Worm (Caenorhabditis elegans) whole organism, L2 larva: Measurements from ENCODE around the gene ncs-1.

Experiments used
- C34F6.9 ChIP-seq: fragments of 150-350 bp; optimal IDR thresholded peaks from 2 replicates; lab custom pipeline; 2014; ENCODE audit warnings: missing biosample characterization, missing genetic modification characterization
- F13H6.1 ChIP-seq: sonication (generic microtip); optimal IDR thresholded peaks from 2 replicates; lab custom pipeline; 2016; ENCODE audit warnings: missing genetic modification characterization, missing compliant biosample characterization
- R02D3.7 ChIP-seq: fragments of 150-350 bp; optimal IDR thresholded peaks from 2 replicates; lab custom pipeline; 2014; ENCODE audit warnings: missing biosample characterization, missing genetic modification characterization
- ZK546.5 ChIP-seq: sonication (generic microtip); optimal IDR thresholded peaks from 2 replicates; lab custom pipeline; 2017; ENCODE audit warnings: missing biosample characterization, missing genetic modification characterization
- alr-1 ChIP-seq: fragments of 150-350 bp; optimal IDR thresholded peaks from 2 replicates; lab custom pipeline; 2014; ENCODE audit warnings: missing biosample characterization, missing genetic modification characterization
- ama-1 ChIP-seq: fragments of 150-350 bp; optimal IDR thresholded peaks from 2 replicates; lab custom pipeline; 2018; ENCODE audit warnings: inconsistent platforms
- blmp-1 ChIP-seq: sonication (generic microtip); optimal IDR thresholded peaks from 2 replicates; lab custom pipeline; 2017; ENCODE audit warnings: missing genetic modification characterization, mild to moderate bottlenecking, missing compliant biosample characterization, antibody characterized with exemption, moderate library complexity; ENCODE audit not compliant: insufficient read depth
- ceh-82 ChIP-seq: fragments of 150-350 bp; optimal IDR thresholded peaks from 2 replicates; lab custom pipeline; 2014; ENCODE audit warnings: missing biosample characterization, missing genetic modification characterization
- crh-2 ChIP-seq: sonication (generic microtip); optimal IDR thresholded peaks from 2 replicates; lab custom pipeline; 2017; ENCODE audit warnings: missing biosample characterization, missing genetic modification characterization
- dmd-4 ChIP-seq: sonication (generic microtip); optimal IDR thresholded peaks from 2 replicates; lab custom pipeline; 2017; ENCODE audit warnings: missing biosample characterization, missing genetic modification characterization
- elt-3 ChIP-seq: sonication (generic microtip); optimal IDR thresholded peaks from 2 replicates; lab custom pipeline; 2017; ENCODE audit warnings: missing biosample characterization, missing genetic modification characterization
- fos-1 ChIP-seq: fragments of 150-350 bp; optimal IDR thresholded peaks from 2 replicates; lab custom pipeline; 2014; ENCODE audit warnings: missing biosample characterization, missing genetic modification characterization
- gmeb-1 ChIP-seq: fragments of 150-350 bp; optimal IDR thresholded peaks from 2 replicates; lab custom pipeline; 2014; ENCODE audit warnings: missing biosample characterization, missing genetic modification characterization
- lin-11 ChIP-seq: fragments of 150-350 bp; sonication (generic microtip); optimal IDR thresholded peaks from 2 replicates; lab custom pipeline; 2014; ENCODE audit warnings: missing biosample characterization, missing genetic modification characterization, inconsistent platforms, mixed read lengths
- lin-13 ChIP-seq: fragments of 150-350 bp; optimal IDR thresholded peaks from 2 replicates; lab custom pipeline; 2014; ENCODE audit warnings: missing biosample characterization, missing genetic modification reagents, missing genetic modification characterization
- lin-39 ChIP-seq: fragments of 150-350 bp; optimal IDR thresholded peaks from 2 replicates; lab custom pipeline; 2014; ENCODE audit warnings: missing biosample characterization, missing genetic modification reagents, missing genetic modification characterization
- lsy-2 ChIP-seq, 2 experiments: fragments of 150-350 bp in 1 of 2; sonication (generic microtip) in 1 of 2; optimal IDR thresholded peaks; 2 replicates each; lab custom pipeline; 2014 to 2017; ENCODE audit warnings: missing biosample characterization in 2 of 2, missing genetic modification characterization in 2 of 2
- mdl-1 ChIP-seq, 2 experiments: fragments of 150-350 bp in 1 of 2; sonication (generic microtip) in 1 of 2; optimal IDR thresholded peaks; 2 replicates each; lab custom pipeline; 2017; ENCODE audit warnings: missing biosample characterization in 2 of 2, missing genetic modification characterization in 2 of 2
- nhr-10 ChIP-seq: sonication (generic microtip); optimal IDR thresholded peaks from 2 replicates; lab custom pipeline; 2017; ENCODE audit warnings: missing biosample characterization, missing genetic modification characterization
- nhr-11 ChIP-seq: fragments of 150-350 bp; optimal IDR thresholded peaks from 2 replicates; lab custom pipeline; 2014; ENCODE audit warnings: missing biosample characterization, missing genetic modification characterization
- nhr-12 ChIP-seq: fragments of 150-350 bp; optimal IDR thresholded peaks from 2 replicates; lab custom pipeline; 2014; ENCODE audit warnings: missing biosample characterization, missing genetic modification characterization
- nhr-129 ChIP-seq: fragments of 150-350 bp; optimal IDR thresholded peaks from 2 replicates; lab custom pipeline; 2014; ENCODE audit warnings: missing biosample characterization, missing genetic modification characterization
- nhr-21 ChIP-seq: fragments of 150-350 bp; optimal IDR thresholded peaks from 2 replicates; lab custom pipeline; 2014; ENCODE audit warnings: missing biosample characterization, missing genetic modification characterization
- nhr-23 ChIP-seq: fragments of 150-350 bp; optimal IDR thresholded peaks from 2 replicates; lab custom pipeline; 2014; ENCODE audit warnings: missing biosample characterization, missing genetic modification reagents, missing genetic modification characterization
- nhr-237 ChIP-seq: fragments of 150-350 bp; optimal IDR thresholded peaks from 2 replicates; lab custom pipeline; 2014; ENCODE audit warnings: missing biosample characterization, missing genetic modification characterization
- nhr-25 ChIP-seq: fragments of 150-350 bp; sonication (generic microtip); optimal IDR thresholded peaks from 3 replicates; lab custom pipeline; 2014; ENCODE audit warnings: missing biosample characterization, missing genetic modification characterization
- nhr-6 ChIP-seq: fragments of 150-350 bp; optimal IDR thresholded peaks from 2 replicates; lab custom pipeline; 2014; ENCODE audit warnings: missing biosample characterization, missing genetic modification characterization
- peb-1 ChIP-seq: fragments of 150-350 bp; optimal IDR thresholded peaks from 2 replicates; lab custom pipeline; 2014; ENCODE audit warnings: missing biosample characterization, missing genetic modification characterization
- sem-4 ChIP-seq: fragments of 150-350 bp; optimal IDR thresholded peaks from 2 replicates; lab custom pipeline; 2014; ENCODE audit warnings: missing biosample characterization, missing genetic modification reagents, missing genetic modification characterization
- sma-3 ChIP-seq: sonication (generic microtip); optimal IDR thresholded peaks from 2 replicates; lab custom pipeline; 2016; ENCODE audit warnings: missing genetic modification reagents, missing genetic modification characterization, missing compliant biosample characterization
- sma-9 ChIP-seq, 2 experiments: fragments of 150-350 bp in 1 of 2; sonication (generic microtip) in 1 of 2; optimal IDR thresholded peaks; 2 replicates each; lab custom pipeline; 2014 to 2016; ENCODE audit warnings: missing genetic modification characterization in 2 of 2, mild to moderate bottlenecking in 1 of 2, missing biosample characterization in 1 of 2, missing compliant biosample characterization in 1 of 2, missing genetic modification reagents in 1 of 2, moderate library complexity in 1 of 2
- snpc-4 ChIP-seq: fragments of 150-350 bp; optimal IDR thresholded peaks from 2 replicates; lab custom pipeline; 2014; ENCODE audit warnings: missing biosample characterization, missing genetic modification characterization
- unc-39 ChIP-seq: fragments of 150-350 bp; optimal IDR thresholded peaks from 2 replicates; lab custom pipeline; 2014; ENCODE audit warnings: missing biosample characterization, missing genetic modification characterization
- unc-55 ChIP-seq: fragments of 150-350 bp; sonication (generic microtip); optimal IDR thresholded peaks from 3 replicates; lab custom pipeline; 2014; ENCODE audit warnings: missing biosample characterization, missing genetic modification reagents, missing genetic modification characterization
- unc-62 ChIP-seq: fragments of 150-350 bp; optimal IDR thresholded peaks from 2 replicates; lab custom pipeline; 2014; ENCODE audit warnings: missing biosample characterization, missing genetic modification reagents, missing genetic modification characterization
- zag-1 ChIP-seq: fragments of 150-350 bp; optimal IDR thresholded peaks from 2 replicates; lab custom pipeline; 2014; ENCODE audit warnings: missing biosample characterization, missing genetic modification characterization
- ztf-1 ChIP-seq: fragments of 200-800 bp; sonication (Bioruptor generic); conservative IDR thresholded peaks from 2 replicates; pipeline ENCODE4 v1.3.6; 2022; ENCODE audit warnings: missing genetic modification characterization, missing compliant biosample characterization
- ztf-11 ChIP-seq: sonication (generic microtip); optimal IDR thresholded peaks from 2 replicates; lab custom pipeline; 2017; ENCODE audit warnings: missing biosample characterization, missing genetic modification characterization
- ztf-4 ChIP-seq: fragments of 150-350 bp; optimal IDR thresholded peaks from 2 replicates; lab custom pipeline; 2014; ENCODE audit warnings: missing biosample characterization, missing genetic modification characterization

ncs-1 gene

ce11 chrX:932874-933273 lies 30.2 kb downstream of the ncs-1 start:
- TF ChIP-seq dmd-4 (tag; lab: Kevin White, UChicago) (no peak), nhr-23 (no peak), lin-11 (tag; lab: Kevin White, UChicago) (no peak), ztf-11 (tag; lab: Kevin White, UChicago) (no peak), nhr-10 (tag; lab: Kevin White, UChicago) (no peak), gmeb-1 (tag; lab: Kevin White, UChicago) (no peak), ama-1 (no peak), zag-1 (peak; percentile 52), elt-3 (no peak), nhr-12 (tag; lab: Kevin White, UChicago) (no peak), lin-13 (GFP tag; lab: Kevin White, UChicago) (no peak), nhr-25 (no peak), nhr-6 (no peak), snpc-4 (tag; lab: Kevin White, UChicago) (no peak), crh-2 (tag; lab: Kevin White, UChicago) (peak; percentile 51), F13H6.1 (tag; lab: Kevin White, UChicago) (no peak), nhr-21 (tag; lab: Kevin White, UChicago) (no peak), C34F6.9 (tag; lab: Kevin White, UChicago) (peak; percentile 43), nhr-129 (tag; lab: Kevin White, UChicago) (peak; percentile 54), unc-62 (no peak), unc-39 (no peak), sma-9 (GFP tag; optimal IDR thresholded peaks at IDR 0.05; lab: Kevin White, UChicago) (no peak), sma-9 (tag; optimal IDR thresholded peaks at IDR 0.05; lab: Kevin White, UChicago) (no peak), sem-4 (no peak), alr-1 (tag; lab: Kevin White, UChicago) (no peak), ZK546.5 (tag; lab: Kevin White, UChicago) (no peak), R02D3.7 (tag; lab: Kevin White, UChicago) (no peak), lin-39 (no peak), nhr-237 (tag; lab: Kevin White, UChicago) (no peak), blmp-1 (tag; lab: Kevin White, UChicago) (no peak), mdl-1 (tag; optimal IDR thresholded peaks at IDR 0.05; lab: Kevin White, UChicago) (peak in 1 of 2 experiments; percentile 57), lsy-2 (tag; optimal IDR thresholded peaks at IDR 0.05; lab: Kevin White, UChicago) (peak in 1 of 2 experiments; percentile 40), sma-3 (GFP tag; lab: Kevin White, UChicago) (no peak), peb-1 (tag; lab: Kevin White, UChicago) (no peak), ceh-82 (tag; lab: Kevin White, UChicago) (no peak), ztf-1 (GFP tag; lab: Robert Waterston, UW) (no peak), unc-55 (peak; percentile 72)

- TF ChIP-seq unc-39 (no peak), nhr-129 (tag; lab: Kevin White, UChicago) (peak; percentile 7), blmp-1 (tag; lab: Kevin White, UChicago) (peak; percentile 51), crh-2 (tag; lab: Kevin White, UChicago) (no peak), sma-9 (GFP tag; optimal IDR thresholded peaks at IDR 0.05; lab: Kevin White, UChicago) (peak; percentile 8), sma-9 (tag; optimal IDR thresholded peaks at IDR 0.05; lab: Kevin White, UChicago) (no peak)
- TF ChIP-seq, all 48 proteins: peak for 3
Observed at ce11 chrX:927632-928031, 35.4 kb downstream of the ncs-1 start.

- no peak for TF ChIP-seq lin-39
- no peak for TF ChIP-seq nhr-11 (tag; lab: Kevin White, UChicago)
- TF ChIP-seq zag-1 = no peak
- no peak for TF ChIP-seq fos-1 (tag; lab: Kevin White, UChicago)
- no peak for TF ChIP-seq nhr-23
- no peak for TF ChIP-seq lin-11 (tag; lab: Kevin White, UChicago)
- TF ChIP-seq elt-3 = no peak
- no peak for TF ChIP-seq alr-1 (tag; lab: Kevin White, UChicago)
- no peak for TF ChIP-seq F13H6.1 (tag; lab: Kevin White, UChicago)
- TF ChIP-seq nhr-6 = no peak
- TF ChIP-seq ztf-4 (tag; lab: Kevin White, UChicago) = no peak
- no peak for TF ChIP-seq crh-2 (tag; lab: Kevin White, UChicago)
- no peak for TF ChIP-seq sma-3 (GFP tag; lab: Kevin White, UChicago)
Observed at ce11 chrX:926125-926524, 36.9 kb downstream of the ncs-1 start.
